Fruit fly (Drosophila melanogaster) whole organism, embryonic: ENCODE data around the gene Grip84.

Experiments
- BEAF-32 ChIP-seq: fragments of 200-800 bp; sonication (Bioruptor generic); optimal IDR thresholded peaks from 3 replicates; lab custom pipeline; 2017; ENCODE audit warnings: missing biosample characterization, missing genetic modification characterization, mild to moderate bottlenecking, moderate library complexity, missing genetic modification reagents
- Bgb ChIP-seq: fragments of 200-800 bp; sonication (Bioruptor generic); IDR thresholded peaks from 2 replicates; pipeline ENCODE4 v1.3.6; 2022; ENCODE audit warnings: missing biosample characterization, missing genetic modification characterization; ENCODE audit not compliant: partially characterized antibody
- CG10147 ChIP-seq: fragments of 200-800 bp; sonication (Bioruptor generic); optimal IDR thresholded peaks from 2 replicates; lab custom pipeline; 2019; ENCODE audit warnings: missing biosample characterization, mild to moderate bottlenecking, missing genetic modification characterization, moderate library complexity
- CG11695 ChIP-seq: fragments of 200-800 bp; sonication (Bioruptor generic); IDR thresholded peaks from 3 replicates; pipeline ENCODE4 v1.3.6; 2022; ENCODE audit warnings: missing biosample characterization, missing genetic modification characterization
- CG11723 ChIP-seq: fragments of 200-800 bp; sonication (Bioruptor generic); optimal IDR thresholded peaks from 2 replicates; lab custom pipeline; 2017; ENCODE audit warnings: missing biosample characterization, mild to moderate bottlenecking, missing genetic modification characterization
- CG12299 ChIP-seq: fragments of 200-800 bp; sonication (Bioruptor generic); optimal IDR thresholded peaks from 2 replicates; lab custom pipeline; 2018; ENCODE audit warnings: missing biosample characterization, mild to moderate bottlenecking, missing genetic modification characterization
- CG14667 ChIP-seq: fragments of 200-800 bp; sonication (Bioruptor generic); IDR thresholded peaks from 2 replicates; pipeline ENCODE4 v1.3.6; 2022; ENCODE audit warnings: missing biosample characterization, missing genetic modification characterization
- CG15073 ChIP-seq: fragments of 200-800 bp; sonication (Bioruptor generic); optimal IDR thresholded peaks from 2 replicates; lab custom pipeline; 2016; ENCODE audit warnings: missing biosample characterization, missing genetic modification characterization
- CG16779 ChIP-seq: fragments of 200-800 bp; sonication (Bioruptor generic); IDR thresholded peaks from 2 replicates; pipeline ENCODE4 v1.3.6; 2022; ENCODE audit warnings: missing biosample characterization, missing genetic modification characterization
- CG17186 ChIP-seq: fragments of 200-800 bp; sonication (Bioruptor generic); optimal IDR thresholded peaks from 3 replicates; lab custom pipeline; 2017; ENCODE audit warnings: missing biosample characterization, missing genetic modification reagents, missing genetic modification characterization
- CG17912 ChIP-seq: fragments of 200-800 bp; sonication (Bioruptor generic); optimal IDR thresholded peaks from 2 replicates; lab custom pipeline; 2018; ENCODE audit warnings: missing biosample characterization, mild to moderate bottlenecking, missing genetic modification characterization
- CG1832 ChIP-seq: fragments of 200-800 bp; sonication (Bioruptor generic); optimal IDR thresholded peaks from 2 replicates; lab custom pipeline; 2017; ENCODE audit warnings: missing biosample characterization, mild to moderate bottlenecking, missing genetic modification characterization, inconsistent platforms
- CG3065 ChIP-seq: fragments of 200-800 bp; sonication (Bioruptor generic); optimal IDR thresholded peaks from 2 replicates; lab custom pipeline; 2016; ENCODE audit warnings: missing biosample characterization, missing genetic modification characterization
- CG32532 ChIP-seq: fragments of 200-800 bp; sonication (Bioruptor generic); IDR thresholded peaks from 2 replicates; pipeline ENCODE4 v1.3.6; 2022; ENCODE audit warnings: missing biosample characterization, missing genetic modification characterization
- CG32767 ChIP-seq: fragments of 200-800 bp; sonication (Bioruptor generic); IDR thresholded peaks from 2 replicates; pipeline ENCODE4 v1.3.6; 2022; ENCODE audit warnings: missing biosample characterization, missing genetic modification characterization
- CG32772 ChIP-seq: fragments of 200-800 bp; sonication (Bioruptor generic); IDR thresholded peaks from 2 replicates; pipeline ENCODE4 v1.3.6; 2022; ENCODE audit warnings: missing biosample characterization, missing genetic modification characterization
- CG4854 ChIP-seq: fragments of 200-800 bp; sonication (Bioruptor generic); optimal IDR thresholded peaks from 2 replicates; lab custom pipeline; 2016; ENCODE audit warnings: missing biosample characterization, missing genetic modification characterization, inconsistent platforms
- CG6254 ChIP-seq: fragments of 200-800 bp; sonication (Bioruptor generic); optimal IDR thresholded peaks from 3 replicates; lab custom pipeline; 2017; ENCODE audit warnings: mild to moderate bottlenecking, missing biosample characterization, missing genetic modification reagents, missing genetic modification characterization
- CG7556 ChIP-seq: fragments of 200-800 bp; sonication (Bioruptor generic); optimal IDR thresholded peaks from 2 replicates; lab custom pipeline; 2017; ENCODE audit warnings: missing biosample characterization, mild to moderate bottlenecking, missing genetic modification characterization
- CG7839 ChIP-seq: fragments of 200-800 bp; sonication (Bioruptor generic); optimal IDR thresholded peaks from 3 replicates; lab custom pipeline; 2018; ENCODE audit warnings: missing biosample characterization, mild to moderate bottlenecking, missing genetic modification characterization, moderate library complexity
- CG8089 ChIP-seq: fragments of 200-800 bp; sonication (Bioruptor generic); optimal IDR thresholded peaks from 3 replicates; lab custom pipeline; 2016; ENCODE audit warnings: missing biosample characterization, missing genetic modification characterization
- CG8281 ChIP-seq: fragments of 200-800 bp; sonication (Bioruptor generic); optimal IDR thresholded peaks from 2 replicates; lab custom pipeline; 2018; ENCODE audit warnings: missing biosample characterization, mild to moderate bottlenecking, missing genetic modification characterization, moderate library complexity
- CG8478 ChIP-seq: fragments of >200 bp; optimal IDR thresholded peaks from 2 replicates; lab custom pipeline; 2018
- CG9609 ChIP-seq: fragments of 200-800 bp; sonication (Bioruptor generic); optimal IDR thresholded peaks from 3 replicates; lab custom pipeline; 2016; ENCODE audit warnings: missing biosample characterization, missing genetic modification characterization
- HLH4C ChIP-seq: fragments of 200-800 bp; sonication (Bioruptor generic); IDR thresholded peaks from 3 replicates; pipeline ENCODE4 v1.3.6; 2022; ENCODE audit warnings: missing biosample characterization, missing genetic modification characterization; ENCODE audit not compliant: partially characterized antibody
- Hey ChIP-seq: fragments of 200-800 bp; sonication (Bioruptor generic); optimal IDR thresholded peaks from 3 replicates; lab custom pipeline; 2018; ENCODE audit warnings: missing biosample characterization, mild to moderate bottlenecking, missing genetic modification characterization
- Hr3 ChIP-seq: fragments of 200-800 bp; sonication (Bioruptor generic); optimal IDR thresholded peaks from 3 replicates; lab custom pipeline; 2016; ENCODE audit warnings: missing biosample characterization, missing genetic modification characterization
- Med ChIP-seq: fragments of 200-800 bp; sonication (Bioruptor generic); peaks from one replicate; lab custom pipeline; 2016; ENCODE audit warnings: missing biosample characterization, missing genetic modification characterization, mild to moderate bottlenecking, inconsistent platforms, moderate library complexity
- Oaz ChIP-seq: fragments of 200-800 bp; sonication (Bioruptor generic); IDR thresholded peaks from 2 replicates; pipeline ENCODE4 v1.3.6; 2022; ENCODE audit warnings: missing biosample characterization, missing genetic modification characterization
- Poxn ChIP-seq: fragments of 200-800 bp; sonication (Bioruptor generic); IDR thresholded peaks from 2 replicates; pipeline ENCODE4 v1.3.6; 2022; ENCODE audit warnings: missing biosample characterization, missing genetic modification characterization
- Taf1 ChIP-seq: fragments of 200-800 bp; sonication (Bioruptor generic); IDR thresholded peaks from 2 replicates; pipeline ENCODE4 v1.3.6; 2022; ENCODE audit warnings: missing biosample characterization, missing genetic modification characterization
- abd-A ChIP-seq: fragments of 200-800 bp; sonication (Bioruptor generic); optimal IDR thresholded peaks from 3 replicates; lab custom pipeline; 2019; ENCODE audit warnings: missing biosample characterization, mild to moderate bottlenecking, missing genetic modification characterization, moderate library complexity
- ase ChIP-seq: fragments of 200-800 bp; sonication (Bioruptor generic); IDR thresholded peaks from 3 replicates; pipeline ENCODE4 v1.3.6; 2022; ENCODE audit warnings: missing biosample characterization, missing genetic modification characterization
- corto ChIP-seq: fragments of 200-800 bp; sonication (Bioruptor generic); optimal IDR thresholded peaks from 2 replicates; lab custom pipeline; 2016; ENCODE audit warnings: missing biosample characterization, mild to moderate bottlenecking, missing genetic modification characterization, moderate library complexity
- esg ChIP-seq: fragments of 200-800 bp; sonication (Bioruptor generic); conservative IDR thresholded peaks from 2 replicates; pipeline ENCODE4 v1.3.6; 2022; ENCODE audit warnings: missing biosample characterization, missing genetic modification characterization
- fu2 ChIP-seq: fragments of 200-800 bp; sonication (Bioruptor generic); optimal IDR thresholded peaks from 2 replicates; lab custom pipeline; 2016; ENCODE audit warnings: missing biosample characterization, missing genetic modification characterization
- gsb-n ChIP-seq: fragments of 200-800 bp; sonication (Bioruptor generic); optimal IDR thresholded peaks from 3 replicates; lab custom pipeline; 2018; ENCODE audit warnings: missing biosample characterization, mild to moderate bottlenecking, missing genetic modification characterization
- inv ChIP-seq: fragments of 200-800 bp; sonication (Bioruptor generic); IDR thresholded peaks from 2 replicates; pipeline ENCODE4 v1.3.6; 2022; ENCODE audit warnings: missing biosample characterization, missing genetic modification characterization; ENCODE audit not compliant: partially characterized antibody
- klu ChIP-seq: fragments of 200-800 bp; sonication (Bioruptor generic); IDR thresholded peaks from 2 replicates; pipeline ENCODE4 v1.3.6; 2022; ENCODE audit warnings: missing biosample characterization, missing genetic modification characterization
- lilli ChIP-seq: fragments of 200-800 bp; sonication (Bioruptor generic); optimal IDR thresholded peaks from 3 replicates; lab custom pipeline; 2016; ENCODE audit warnings: missing biosample characterization, missing genetic modification characterization
- lov ChIP-seq, 2 experiments: fragments of 200-800 bp in 1 of 2; fragments of >200 bp in 1 of 2; sonication (Bioruptor generic) in 1 of 2; IDR thresholded peaks in 1 of 2; optimal IDR thresholded peaks in 1 of 2; 2 replicates in 1 of 2; 3 replicates in 1 of 2; pipeline versions ENCODE4 v1.3.6 to Lab custom; 2017 to 2022; ENCODE audit warnings: missing biosample characterization in 1 of 2, missing genetic modification characterization in 1 of 2
- p53 ChIP-seq: fragments of 200-800 bp; sonication (Bioruptor generic); optimal IDR thresholded peaks from 2 replicates; lab custom pipeline; 2016; ENCODE audit warnings: missing biosample characterization, missing genetic modification characterization
- pb ChIP-seq: fragments of 200-800 bp; sonication (Bioruptor generic); optimal IDR thresholded peaks from 3 replicates; lab custom pipeline; 2016; ENCODE audit warnings: missing biosample characterization, missing genetic modification characterization
- pita ChIP-seq: fragments of 200-800 bp; sonication (Bioruptor generic); optimal IDR thresholded peaks from 2 replicates; lab custom pipeline; 2017; ENCODE audit warnings: missing biosample characterization, mild to moderate bottlenecking, missing genetic modification characterization
- pzg ChIP-seq: fragments of 200-800 bp; sonication (Bioruptor generic); optimal IDR thresholded peaks from 3 replicates; lab custom pipeline; 2018; ENCODE audit warnings: missing biosample characterization, mild to moderate bottlenecking, missing genetic modification characterization, moderate library complexity
- run ChIP-seq: fragments of 200-800 bp; sonication (Bioruptor generic); optimal IDR thresholded peaks from 3 replicates; lab custom pipeline; 2018; ENCODE audit warnings: missing biosample characterization, mild to moderate bottlenecking, missing genetic modification characterization
- seq ChIP-seq: fragments of 200-800 bp; sonication (Bioruptor generic); IDR thresholded peaks from 2 replicates; pipeline ENCODE4 v1.3.6; 2022; ENCODE audit warnings: missing biosample characterization, missing genetic modification characterization
- sima ChIP-seq: fragments of 200-800 bp; sonication (Bioruptor generic); optimal IDR thresholded peaks from 2 replicates; lab custom pipeline; 2016; ENCODE audit warnings: missing biosample characterization, missing genetic modification characterization
- tgo ChIP-seq: fragments of 200-800 bp; sonication (Bioruptor generic); IDR thresholded peaks from 3 replicates; pipeline ENCODE4 v1.3.6; 2022; ENCODE audit warnings: missing biosample characterization, missing genetic modification characterization
- tll ChIP-seq, 2 experiments: fragments of 200-800 bp in 1 of 2; fragments of >200 bp in 1 of 2; sonication (Bioruptor generic) in 1 of 2; optimal IDR thresholded peaks; 2 replicates each; lab custom pipeline; 2017 to 2019; ENCODE audit warnings: missing biosample characterization in 2 of 2, missing genetic modification characterization in 2 of 2, mild to moderate bottlenecking in 1 of 2, moderate library complexity in 1 of 2
- z ChIP-seq: fragments of 200-800 bp; sonication (Bioruptor generic); IDR thresholded peaks from 3 replicates; pipeline ENCODE4 v1.3.6; 2022; ENCODE audit warnings: missing biosample characterization, missing genetic modification characterization

Grip84 gene

DNA sequence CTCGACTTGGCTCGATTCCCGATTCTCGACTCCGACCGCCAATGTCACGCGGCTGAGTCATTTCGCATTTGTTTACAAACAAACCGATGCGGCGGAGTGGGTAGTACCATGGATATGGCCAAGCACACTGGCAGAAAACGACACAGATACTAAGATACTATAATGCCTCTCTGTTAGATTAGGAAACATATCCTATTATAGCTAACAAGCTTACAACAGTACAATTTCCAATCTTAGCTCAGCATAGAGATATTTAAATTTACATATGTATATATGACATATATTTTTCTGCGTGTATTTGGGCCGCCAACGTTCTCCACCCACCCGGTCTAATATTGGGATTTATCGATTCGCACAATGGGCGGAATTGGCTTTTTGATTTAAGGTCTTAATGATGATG lies 38.4 kb upstream of the Grip84 start (continued):
- TF ChIP-seq HLH4C: 0 out of 3 replicates have a peak, but pooled peaks have one; percentile 20
- no peak for TF ChIP-seq CG8089 (GFP tag; lab: Kevin White, UChicago)
- TF ChIP-seq z (GFP tag; lab: Robert Waterston, UW): no peak
- TF ChIP-seq CG11723 (GFP tag; lab: Kevin White, UChicago): peak; percentile 62
- TF ChIP-seq CG6254 (GFP tag; lab: Kevin White, UChicago): peak; percentile 39
- peak; percentile 82 for TF ChIP-seq Taf1 (GFP tag; lab: Robert Waterston, UW)
- no peak for TF ChIP-seq CG17186 (GFP tag; lab: Kevin White, UChicago)
- no peak for TF ChIP-seq CG12299 (tag; lab: Kevin White, UChicago)
- TF ChIP-seq p53 (GFP tag; lab: Kevin White, UChicago): no peak
- TF ChIP-seq CG4854 (GFP tag; lab: Kevin White, UChicago): peak; percentile 45
- TF ChIP-seq CG14667 (GFP tag; lab: Robert Waterston, UW): peak; percentile 60
- TF ChIP-seq fu2: peak; percentile 26
- peak; percentile 68; the same call in 1 of the 2 replicates for TF ChIP-seq Poxn (GFP tag; lab: Robert Waterston, UW)
- no peak for TF ChIP-seq pb (GFP tag; lab: Kevin White, UChicago)
- TF ChIP-seq CG10147: peak; percentile 60
- peak; percentile 74 for TF ChIP-seq ase (GFP tag; lab: Robert Waterston, UW)
- TF ChIP-seq corto (GFP tag; lab: Kevin White, UChicago): peak; percentile 44
- TF ChIP-seq CG3065 (GFP tag; lab: Kevin White, UChicago): peak; percentile 19
- TF ChIP-seq run: peak; percentile 34
- no peak for TF ChIP-seq lov (optimal IDR thresholded peaks at IDR 0.05; lab: Kevin White, UChicago)
- no peak for TF ChIP-seq lov (GFP tag; IDR thresholded peaks at IDR 0.05; lab: Robert Waterston, UW)
- TF ChIP-seq CG16779 (GFP tag; lab: Robert Waterston, UW): 0 out of 2 replicates have a peak, but pooled peaks have one; percentile 27
- TF ChIP-seq klu (GFP tag; lab: Robert Waterston, UW): peak; percentile 74
- peak; percentile 66; the same call in 1 of the 2 replicates for TF ChIP-seq CG32772
- no peak for TF ChIP-seq pzg (GFP tag; lab: Kevin White, UChicago)
- peak; percentile 76 for TF ChIP-seq Oaz
- peak; percentile 64 for TF ChIP-seq Hr3
- TF ChIP-seq inv: no peak
- no peak for TF ChIP-seq CG8478 (lab: Kevin White, UChicago)
- TF ChIP-seq BEAF-32 (GFP tag; lab: Kevin White, UChicago): no peak
- no peak for TF ChIP-seq Hey
- TF ChIP-seq gsb-n (tag; lab: Kevin White, UChicago): peak; percentile 28
- TF ChIP-seq lilli: peak; percentile 85
- TF ChIP-seq tgo: peak; percentile 79
- no peak for TF ChIP-seq tll (GFP tag; optimal IDR thresholded peaks at IDR 0.05; lab: Kevin White, UChicago)
- TF ChIP-seq CG9609 (GFP tag; lab: Kevin White, UChicago): no peak
- peak; percentile 76 for TF ChIP-seq seq (GFP tag; lab: Robert Waterston, UW)
- TF ChIP-seq sima: no peak
- no peak for TF ChIP-seq Bgb (GFP tag; lab: Robert Waterston, UW)
- no peak for TF ChIP-seq CG1832 (GFP tag; lab: Kevin White, UChicago)
- peak; percentile 65; the same call in 2 of the 3 replicates for TF ChIP-seq CG11695 (GFP tag; lab: Robert Waterston, UW)
- TF ChIP-seq CG32767 (GFP tag; lab: Robert Waterston, UW): peak; percentile 68
- TF ChIP-seq CG17912: no peak
- TF ChIP-seq CG32532 (GFP tag; lab: Robert Waterston, UW): peak; percentile 89
- TF ChIP-seq CG8281 (tag; lab: Kevin White, UChicago): peak; percentile 56
- peak; percentile 74 for TF ChIP-seq esg (GFP tag; lab: Robert Waterston, UW)
- peak; percentile 91 for TF ChIP-seq Med
- peak; percentile 13 for TF ChIP-seq abd-A (tag; lab: Kevin White, UChicago)
- TF ChIP-seq CG7556 (GFP tag; lab: Kevin White, UChicago): peak; percentile 64
- no peak for TF ChIP-seq pita (GFP tag; lab: Kevin White, UChicago)
- no peak for TF ChIP-seq CG15073 (GFP tag; lab: Kevin White, UChicago)
- peak; percentile 87 for TF ChIP-seq CG7839
